Worm (Caenorhabditis elegans) whole organism, L4 larva: ENCODE measurements around the gene lin-12.

Experiments used
- D1046.2 ChIP-seq: fragments of 200-800 bp; sonication (Bioruptor generic); IDR thresholded peaks from 2 replicates; pipeline ENCODE4 v1.3.6; 2022; ENCODE audit warnings: missing genetic modification characterization, missing compliant biosample characterization
- F26F4.8 ChIP-seq: fragments of 200-800 bp; sonication (Bioruptor generic); conservative IDR thresholded peaks from 2 replicates; pipeline ENCODE4 v1.3.6; 2022; ENCODE audit warnings: missing genetic modification characterization, missing compliant biosample characterization
- T26A8.4 ChIP-seq: fragments of 200-800 bp; sonication (Bioruptor generic); IDR thresholded peaks from 2 replicates; pipeline ENCODE4 v1.3.6; 2022; ENCODE audit warnings: missing genetic modification characterization, missing compliant biosample characterization
- Y105C5A.15 ChIP-seq: fragments of 200-800 bp; sonication (Bioruptor generic); IDR thresholded peaks from 2 replicates; pipeline ENCODE4 v1.3.6; 2022; ENCODE audit warnings: missing genetic modification characterization, missing compliant biosample characterization
- Y75B8A.6 ChIP-seq: fragments of 200-800 bp; sonication (Bioruptor generic); IDR thresholded peaks from 2 replicates; pipeline ENCODE4 v1.3.6; 2022; ENCODE audit warnings: missing genetic modification reagents, missing genetic modification characterization, missing compliant biosample characterization
- ZK337.2 ChIP-seq: fragments of 200-800 bp; sonication (Bioruptor generic); IDR thresholded peaks from 2 replicates; pipeline ENCODE4 v1.3.6; 2022; ENCODE audit warnings: missing genetic modification reagents, missing genetic modification characterization, missing compliant biosample characterization
- ZK546.5 ChIP-seq, 2 experiments: sonication (generic microtip); optimal IDR thresholded peaks; 2 replicates each; lab custom pipeline; 2017; ENCODE audit warnings: missing biosample characterization in 2 of 2, missing genetic modification characterization in 2 of 2
- aha-1 ChIP-seq: fragments of 150-350 bp; peaks from one replicate; lab custom pipeline; 2014; ENCODE audit warnings: missing biosample characterization, missing genetic modification characterization
- attf-4 ChIP-seq: sonication (generic microtip); optimal IDR thresholded peaks from 3 replicates; lab custom pipeline; 2017; ENCODE audit warnings: missing biosample characterization, missing genetic modification characterization
- ceh-62 ChIP-seq: sonication (generic microtip); optimal IDR thresholded peaks from 2 replicates; lab custom pipeline; 2017; ENCODE audit warnings: missing biosample characterization, missing genetic modification characterization
- ceh-82 ChIP-seq: sonication (generic microtip); optimal IDR thresholded peaks from 2 replicates; lab custom pipeline; 2017; ENCODE audit warnings: missing biosample characterization, missing genetic modification characterization
- ces-1 ChIP-seq: fragments of 150-350 bp; sonication (generic microtip); optimal IDR thresholded peaks from 4 replicates; lab custom pipeline; 2014; ENCODE audit warnings: missing biosample characterization, missing genetic modification reagents, missing genetic modification characterization
- cey-2 ChIP-seq: sonication (generic microtip); optimal IDR thresholded peaks from 3 replicates; lab custom pipeline; 2017; ENCODE audit warnings: missing genetic modification characterization, mild to moderate bottlenecking, missing compliant biosample characterization, antibody characterized with exemption, borderline replicate concordance; ENCODE audit not compliant: insufficient read depth
- daf-12 ChIP-seq: fragments of 150-350 bp; optimal IDR thresholded peaks from 2 replicates; lab custom pipeline; 2014; ENCODE audit warnings: missing biosample characterization, missing genetic modification reagents, missing genetic modification characterization
- daf-16 ChIP-seq, 3 experiments: sonication (generic microtip); optimal IDR thresholded peaks; 2 replicates each; lab custom pipeline; 2016 to 2017; ENCODE audit warnings: missing genetic modification characterization in 3 of 3, missing genetic modification reagents in 3 of 3, mild to moderate bottlenecking in 2 of 3, missing compliant biosample characterization in 2 of 3, missing biosample characterization in 1 of 3, moderate library complexity in 1 of 3
- daf-19 ChIP-seq: fragments of 200-800 bp; sonication (Bioruptor generic); conservative IDR thresholded peaks from 2 replicates; pipeline ENCODE4 v1.3.6; 2022; ENCODE audit warnings: missing genetic modification characterization, missing compliant biosample characterization
- daf-8 ChIP-seq: fragments of 200-800 bp; sonication (Bioruptor generic); IDR thresholded peaks from 2 replicates; pipeline ENCODE4 v1.3.6; 2022; ENCODE audit warnings: missing genetic modification characterization, missing compliant biosample characterization
- dmd-9 ChIP-seq: fragments of 200-800 bp; sonication (Bioruptor generic); IDR thresholded peaks from 2 replicates; pipeline ENCODE4 v1.3.6; 2022; ENCODE audit warnings: missing genetic modification reagents, missing genetic modification characterization, missing compliant biosample characterization
- dpl-1 ChIP-seq: fragments of 150-350 bp; optimal IDR thresholded peaks from 2 replicates; lab custom pipeline; 2014; ENCODE audit warnings: missing biosample characterization, missing genetic modification reagents, missing genetic modification characterization
- duxl-1 ChIP-seq: sonication (generic microtip); optimal IDR thresholded peaks from 2 replicates; lab custom pipeline; 2016; ENCODE audit warnings: mild to moderate bottlenecking, missing genetic modification characterization, moderate library complexity, missing compliant biosample characterization; ENCODE audit not compliant: poor library complexity
- dve-1 ChIP-seq: sonication (generic microtip); optimal IDR thresholded peaks from 2 replicates; lab custom pipeline; 2017; ENCODE audit warnings: antibody characterized with exemption, mild to moderate bottlenecking, missing genetic modification characterization, missing compliant biosample characterization; ENCODE audit not compliant: insufficient read depth
- egl-27 ChIP-seq: sonication (generic microtip); optimal IDR thresholded peaks from 3 replicates; lab custom pipeline; 2017; ENCODE audit warnings: missing biosample characterization, missing genetic modification reagents, missing genetic modification characterization
- egl-43 ChIP-seq: fragments of 200-800 bp; sonication (Bioruptor generic); IDR thresholded peaks from 2 replicates; pipeline ENCODE4 v1.3.6; 2022; ENCODE audit warnings: missing genetic modification reagents, missing genetic modification characterization, missing compliant biosample characterization
- gei-8 ChIP-seq: fragments of 200-800 bp; sonication (Bioruptor generic); optimal IDR thresholded peaks from 2 replicates; lab custom pipeline; 2018; ENCODE audit warnings: mild to moderate bottlenecking, missing genetic modification characterization, missing compliant biosample characterization
- hlh-11 ChIP-seq: fragments of 200-800 bp; sonication (Bioruptor generic); optimal IDR thresholded peaks from 2 replicates; lab custom pipeline; 2018; ENCODE audit warnings: mild to moderate bottlenecking, missing genetic modification characterization, missing compliant biosample characterization
- hmg-1.1 ChIP-seq: fragments of 200-800 bp; sonication (Bioruptor generic); IDR thresholded peaks from 2 replicates; pipeline ENCODE4 v1.3.6; 2022; ENCODE audit warnings: missing genetic modification reagents, missing genetic modification characterization, missing compliant biosample characterization
- lim-7 ChIP-seq: fragments of 200-800 bp; sonication (Bioruptor generic); IDR thresholded peaks from 2 replicates; pipeline ENCODE4 v1.3.6; 2022; ENCODE audit warnings: missing genetic modification characterization, missing compliant biosample characterization
- lin-15B ChIP-seq: fragments of 150-350 bp; sonication (generic microtip); optimal IDR thresholded peaks from 3 replicates; lab custom pipeline; 2014; ENCODE audit warnings: missing biosample characterization, missing genetic modification characterization
- lin-38 ChIP-seq: fragments of 200-800 bp; sonication (Bioruptor generic); IDR thresholded peaks from 2 replicates; pipeline ENCODE4 v1.3.6; 2022; ENCODE audit warnings: missing genetic modification reagents, missing genetic modification characterization, missing compliant biosample characterization
- madf-9 ChIP-seq: fragments of 200-800 bp; sonication (Bioruptor generic); conservative IDR thresholded peaks from 2 replicates; pipeline ENCODE4 v1.3.6; 2022; ENCODE audit warnings: missing genetic modification reagents, missing genetic modification characterization, missing compliant biosample characterization
- mep-1 ChIP-seq: fragments of 150-350 bp; sonication (generic microtip); optimal IDR thresholded peaks from 3 replicates; lab custom pipeline; 2014; ENCODE audit warnings: missing biosample characterization, missing genetic modification characterization
- mxl-3 ChIP-seq: fragments of 200-800 bp; sonication (Bioruptor generic); optimal IDR thresholded peaks from 2 replicates; lab custom pipeline; 2018; ENCODE audit warnings: mild to moderate bottlenecking, missing genetic modification characterization, missing compliant biosample characterization
- nhr-111 ChIP-seq: fragments of 200-800 bp; sonication (Bioruptor generic); optimal IDR thresholded peaks from 2 replicates; lab custom pipeline; 2018; ENCODE audit warnings: mild to moderate bottlenecking, missing genetic modification characterization, missing compliant biosample characterization
- nhr-48 ChIP-seq: sonication (generic microtip); optimal IDR thresholded peaks from 2 replicates; lab custom pipeline; 2016; ENCODE audit warnings: mild to moderate bottlenecking, missing genetic modification characterization, missing compliant biosample characterization
- nhr-6 ChIP-seq: fragments of 150-350 bp; optimal IDR thresholded peaks from 2 replicates; lab custom pipeline; 2014; ENCODE audit warnings: missing biosample characterization, missing genetic modification characterization
- nhr-76 ChIP-seq: fragments of 150-350 bp; optimal IDR thresholded peaks from 2 replicates; lab custom pipeline; 2014; ENCODE audit warnings: missing biosample characterization, missing genetic modification characterization
- nhr-77 ChIP-seq: fragments of 150-350 bp; optimal IDR thresholded peaks from 2 replicates; lab custom pipeline; 2014; ENCODE audit warnings: missing biosample characterization, missing genetic modification characterization
- rbr-2 ChIP-seq: sonication (generic microtip); optimal IDR thresholded peaks from 2 replicates; lab custom pipeline; 2016; ENCODE audit warnings: missing genotype, missing genetic modification characterization, missing compliant biosample characterization
- snpc-4 ChIP-seq: fragments of 150-350 bp; optimal IDR thresholded peaks from 2 replicates; lab custom pipeline; 2014; ENCODE audit warnings: missing biosample characterization, missing genetic modification characterization
- spr-1 ChIP-seq: sonication (generic microtip); optimal IDR thresholded peaks from 2 replicates; lab custom pipeline; 2016; ENCODE audit warnings: mild to moderate bottlenecking, missing genetic modification characterization, missing compliant biosample characterization
- tra-1 ChIP-seq: fragments of 200-800 bp; sonication (Bioruptor generic); IDR thresholded peaks from 2 replicates; pipeline ENCODE4 v1.3.6; 2022; ENCODE audit warnings: missing genetic modification reagents, missing genetic modification characterization, missing compliant biosample characterization
- unc-39 ChIP-seq: sonication (generic microtip); optimal IDR thresholded peaks from 2 replicates; lab custom pipeline; 2017; ENCODE audit warnings: missing biosample characterization, missing genetic modification characterization
- unc-62 ChIP-seq, 3 experiments: fragments of 150-350 bp in 1 of 3; sonication (generic microtip); optimal IDR thresholded peaks in 2 of 3; peaks in 1 of 3; 1 replicate in 1 of 3; 2 replicates in 2 of 3; lab custom pipeline; 2014 to 2017; ENCODE audit warnings: missing biosample characterization in 3 of 3, missing genetic modification characterization in 3 of 3, missing genetic modification reagents in 3 of 3, missing genotype in 1 of 3
- vab-7 ChIP-seq: fragments of 200-800 bp; sonication (Bioruptor generic); IDR thresholded peaks from 2 replicates; pipeline ENCODE4 v1.3.6; 2022; ENCODE audit warnings: missing genetic modification reagents, missing genetic modification characterization, missing compliant biosample characterization
- zag-1 ChIP-seq: fragments of 150-350 bp; optimal IDR thresholded peaks from 2 replicates; lab custom pipeline; 2014; ENCODE audit warnings: missing biosample characterization, missing genetic modification characterization
- zfp-2 ChIP-seq: sonication (generic microtip); optimal IDR thresholded peaks from 2 replicates; lab custom pipeline; 2016; ENCODE audit warnings: mild to moderate bottlenecking, missing genetic modification characterization, missing compliant biosample characterization
- zip-11 ChIP-seq: fragments of 200-800 bp; sonication (Bioruptor generic); IDR thresholded peaks from 2 replicates; pipeline ENCODE4 v1.3.6; 2022; ENCODE audit warnings: missing genetic modification characterization, missing compliant biosample characterization
- zip-2 ChIP-seq: fragments of 150-350 bp; optimal IDR thresholded peaks from 2 replicates; lab custom pipeline; 2014; ENCODE audit warnings: missing biosample characterization, missing genetic modification characterization
- ztf-11 ChIP-seq: fragments of 150-350 bp; optimal IDR thresholded peaks from 2 replicates; lab custom pipeline; 2014; ENCODE audit warnings: missing biosample characterization, missing genetic modification characterization
- ztf-7 ChIP-seq: fragments of 150-350 bp; optimal IDR thresholded peaks from 2 replicates; lab custom pipeline; 2014; ENCODE audit warnings: missing biosample characterization, missing genetic modification characterization

The lin-12 gene

ce11 chrIII:9053740-9054252, 17.5 kb downstream of the lin-12 start, which contains the start of gene R107.5:
Gene R107.5, minus strand, starts transcription at chrIII:9053790.
- peak; percentile 77; the same call in 1 of the 2 replicates for TF ChIP-seq dmd-9 (GFP tag; lab: Robert Waterston, UW)
- peak; percentile 54 to 93 for TF ChIP-seq daf-16 (GFP tag; optimal IDR thresholded peaks at IDR 0.05; lab: Kevin White, UChicago)
- TF ChIP-seq daf-16 (tag; optimal IDR thresholded peaks at IDR 0.05; lab: Kevin White, UChicago), result peak; percentile 41
- peak; percentile 87 for TF ChIP-seq D1046.2 (GFP tag; lab: Robert Waterston, UW)
- peak; percentile 71 for TF ChIP-seq nhr-76 (tag; lab: Kevin White, UChicago)
- no peak for TF ChIP-seq lin-15B (tag; lab: Kevin White, UChicago)
- no peak for TF ChIP-seq ztf-11
- TF ChIP-seq Y105C5A.15 (GFP tag; lab: Robert Waterston, UW), result 0 out of 2 replicates have a peak, but pooled peaks have one; percentile 66
- TF ChIP-seq T26A8.4 (GFP tag; lab: Robert Waterston, UW), result peak; percentile 94
- TF ChIP-seq attf-4, result no peak
- peak; percentile 67; the same call in 1 of the 2 replicates for TF ChIP-seq lim-7 (GFP tag; lab: Robert Waterston, UW)
- no peak for TF ChIP-seq daf-8 (GFP tag; lab: Robert Waterston, UW)
- TF ChIP-seq ZK546.5 (tag; optimal IDR thresholded peaks at IDR 0.05; lab: Kevin White, UChicago), result no peak
- peak in 1 of 2 experiments; percentile 84 for TF ChIP-seq unc-62 (GFP tag; optimal IDR thresholded peaks at IDR 0.05 in 1 of 2; lab: Kevin White, UChicago)
- TF ChIP-seq unc-62 (tag; optimal IDR thresholded peaks at IDR 0.05; lab: Kevin White, UChicago), result peak; percentile 12
- TF ChIP-seq vab-7 (GFP tag; lab: Robert Waterston, UW), result peak; percentile 87
- TF ChIP-seq daf-19 (GFP tag; lab: Robert Waterston, UW), result peak; percentile 90
- TF ChIP-seq madf-9 (GFP tag; lab: Robert Waterston, UW), result peak; percentile 93
- TF ChIP-seq spr-1, result peak; percentile 93
- no peak for TF ChIP-seq daf-12 (tag; lab: Kevin White, UChicago)
- peak; percentile 71 for TF ChIP-seq nhr-6 (tag; lab: Kevin White, UChicago)
- peak; percentile 72 for TF ChIP-seq zfp-2
- TF ChIP-seq dpl-1 (GFP tag; lab: Kevin White, UChicago), result peak; percentile 73
- 0 out of 2 replicates have a peak, but pooled peaks have one; percentile 13 for TF ChIP-seq zip-11 (GFP tag; lab: Robert Waterston, UW)
- TF ChIP-seq ceh-82 (tag; lab: Kevin White, UChicago), result no peak
- TF ChIP-seq ZK337.2 (GFP tag; lab: Robert Waterston, UW), result 0 out of 2 replicates have a peak, but pooled peaks have one; percentile 53
- TF ChIP-seq dve-1 (tag; lab: Kevin White, UChicago), result peak; percentile 94
- TF ChIP-seq nhr-77 (tag; lab: Kevin White, UChicago), result peak; percentile 74
- peak; percentile 92 for TF ChIP-seq egl-43 (GFP tag; lab: Robert Waterston, UW)
- peak; percentile 96 for TF ChIP-seq gei-8 (GFP tag; lab: Kevin White, UChicago)
- peak; percentile 97 for TF ChIP-seq nhr-111
- TF ChIP-seq unc-39 (tag; lab: Kevin White, UChicago), result peak; percentile 96
- TF ChIP-seq ztf-7, result peak; percentile 21
- TF ChIP-seq hlh-11 (tag; lab: Kevin White, UChicago), result peak; percentile 99
- no peak for TF ChIP-seq egl-27 (tag; lab: Kevin White, UChicago)
- TF ChIP-seq snpc-4 (tag; lab: Kevin White, UChicago), result no peak
- peak; percentile 90 for TF ChIP-seq mep-1 (tag; lab: Kevin White, UChicago)
- peak; percentile 99 for TF ChIP-seq aha-1 (tag; lab: Kevin White, UChicago)
- peak; percentile 66 for TF ChIP-seq cey-2
- no peak for TF ChIP-seq ces-1 (GFP tag; lab: Kevin White, UChicago)
- TF ChIP-seq duxl-1 (tag; lab: Kevin White, UChicago), result peak; percentile 57
- no peak for TF ChIP-seq zag-1 (tag; lab: Kevin White, UChicago)
- TF ChIP-seq zip-2 (tag; lab: Kevin White, UChicago), result peak; percentile 64
- peak; percentile 97 for TF ChIP-seq mxl-3 (GFP tag; lab: Kevin White, UChicago)
- TF ChIP-seq F26F4.8 (GFP tag; lab: Robert Waterston, UW), result no peak
- TF ChIP-seq ceh-62, result no peak
- peak; percentile 97 for TF ChIP-seq tra-1 (GFP tag; lab: Robert Waterston, UW)
- TF ChIP-seq lin-38 (GFP tag; lab: Robert Waterston, UW), result peak; percentile 81
- peak; percentile 95 for TF ChIP-seq rbr-2 (tag; lab: Kevin White, UChicago)
- peak; percentile 93 for TF ChIP-seq hmg-1.1 (GFP tag; lab: Robert Waterston, UW)
- peak; percentile 94 for TF ChIP-seq nhr-48 (tag; lab: Kevin White, UChicago)
- TF ChIP-seq Y75B8A.6 (GFP tag; lab: Robert Waterston, UW), result peak; percentile 92
